Worm (Caenorhabditis elegans) whole organism, L1 larva: ENCODE results near the gene M28.10.

Experiments used
- ceh-63 ChIP-seq: fragments of 200-800 bp; sonication (Bioruptor generic); optimal IDR thresholded peaks from 2 replicates; lab custom pipeline; 2018; ENCODE audit warnings: mild to moderate bottlenecking, missing genetic modification characterization, missing compliant biosample characterization
- lsy-2 ChIP-seq, 2 experiments: fragments of 150-350 bp; optimal IDR thresholded peaks; 2 replicates each; lab custom pipeline; 2014; ENCODE audit warnings: missing biosample characterization in 2 of 2, missing genetic modification characterization in 2 of 2
- sup-37 ChIP-seq: fragments of 200-800 bp; sonication (Bioruptor generic); optimal IDR thresholded peaks from 2 replicates; lab custom pipeline; 2018; ENCODE audit warnings: mild to moderate bottlenecking, missing genetic modification characterization, missing compliant biosample characterization

- no peak for TF ChIP-seq ceh-63 (GFP tag; lab: Kevin White, UChicago)
- TF ChIP-seq sup-37 (GFP tag; lab: Kevin White, UChicago): no peak
- TF ChIP-seq lsy-2 (tag; optimal IDR thresholded peaks at IDR 0.05; lab: Kevin White, UChicago): peak; percentile 84 to 89
Observed at ce11 chrII:10658576-10659256, 11.4 kb downstream of the M28.10 start, which contains the start of the genes snu-13 and rsp-7.
